Worm (Caenorhabditis elegans) whole organism, L4/young adult: ENCODE measurements around the gene F10E9.7.

Experiments
- W03F9.2 ChIP-seq: fragments of 150-350 bp; optimal IDR thresholded peaks from 2 replicates; lab custom pipeline; 2014; ENCODE audit warnings: missing biosample characterization, missing genetic modification characterization
- dao-5 ChIP-seq: sonication (generic microtip); optimal IDR thresholded peaks from 2 replicates; lab custom pipeline; 2016; ENCODE audit warnings: missing genotype, missing genetic modification characterization, moderate library complexity, missing compliant biosample characterization
- him-1 ChIP-seq: sonication (generic microtip); optimal IDR thresholded peaks from 2 replicates; lab custom pipeline; 2016; ENCODE audit warnings: missing genotype, missing genetic modification reagents, missing genetic modification characterization, missing compliant biosample characterization

DNA sequence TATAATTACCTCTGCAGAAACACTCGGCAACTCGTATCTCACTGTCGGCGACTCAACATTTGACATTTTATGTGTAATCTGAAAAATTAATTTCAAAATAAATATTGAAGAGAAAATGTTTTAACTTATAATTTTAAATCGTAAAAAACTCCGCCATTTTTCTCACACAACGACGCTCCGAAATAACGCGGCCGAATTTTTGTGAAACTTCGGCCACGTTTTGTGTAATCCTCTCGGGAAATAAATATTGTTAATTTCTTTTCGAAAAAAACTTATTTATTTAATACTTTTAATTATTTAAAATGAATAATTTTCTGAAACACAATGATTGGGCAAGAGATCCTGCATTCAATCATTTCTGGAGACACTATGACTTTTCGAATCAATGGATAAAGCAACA is at the start of gene F10E9.7, which contains the start of gene F10E9.5:
- TF ChIP-seq dao-5 (tag; lab: Kevin White, UChicago) = no peak
- peak; percentile 65 for TF ChIP-seq him-1 (tag; lab: Kevin White, UChicago)
- peak; percentile 96 for TF ChIP-seq W03F9.2 (tag; lab: Kevin White, UChicago)
